Worm (Caenorhabditis elegans) whole organism, L4/young adult: ENCODE measurements around the gene F13B12.2.

Source experiments
- W03F9.2 ChIP-seq: fragments of 150-350 bp; optimal IDR thresholded peaks from 2 replicates; lab custom pipeline; 2014; ENCODE audit warnings: missing biosample characterization, missing genetic modification characterization
- dao-5 ChIP-seq: sonication (generic microtip); optimal IDR thresholded peaks from 2 replicates; lab custom pipeline; 2016; ENCODE audit warnings: missing genotype, missing genetic modification characterization, moderate library complexity, missing compliant biosample characterization
- him-1 ChIP-seq: sonication (generic microtip); optimal IDR thresholded peaks from 2 replicates; lab custom pipeline; 2016; ENCODE audit warnings: missing genotype, missing genetic modification reagents, missing genetic modification characterization, missing compliant biosample characterization

F13B12.2 gene

DNA sequence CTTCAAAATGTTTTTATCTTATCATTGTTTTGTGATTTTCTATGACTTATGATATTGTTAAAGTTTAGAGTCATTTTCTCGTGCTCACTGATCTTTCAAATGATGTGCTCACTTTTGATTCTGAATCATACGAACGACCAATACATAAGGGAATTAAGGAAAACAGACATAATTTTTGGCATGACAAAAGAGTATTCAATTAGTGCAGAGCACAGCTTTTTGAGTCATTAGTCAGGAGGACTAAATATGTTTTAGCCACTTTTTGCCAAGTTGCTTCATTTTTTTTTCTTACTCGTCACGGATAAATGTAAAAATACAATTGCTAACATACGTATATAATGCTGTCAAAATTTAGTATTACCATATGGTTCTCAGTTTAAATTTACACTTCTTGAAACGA lies at the start of gene F13B12.2:
TSS of gene F13B12.2 (minus strand) at position 2 of the 400 bp plus-strand sequence.
- no peak for TF ChIP-seq W03F9.2
- no peak for TF ChIP-seq him-1
- TF ChIP-seq dao-5 (tag; lab: Kevin White, UChicago), result no peak

- no peak for TF ChIP-seq him-1
- no peak for TF ChIP-seq W03F9.2
- TF ChIP-seq dao-5 (tag; lab: Kevin White, UChicago), result no peak
Observed at ce11 chrIV:10475234-10475633, 46.3 kb upstream of the F13B12.2 start.

- no peak for TF ChIP-seq W03F9.2
- TF ChIP-seq him-1, result no peak
- no peak for TF ChIP-seq dao-5 (tag; lab: Kevin White, UChicago)
Observed at ce11 chrIV:10472478-10472877, 43.5 kb upstream of the F13B12.2 start, which contains the start of gene bgnt-1.1. Gene bgnt-1.1, plus strand, starts transcription at chrIV:10472778.

DNA sequence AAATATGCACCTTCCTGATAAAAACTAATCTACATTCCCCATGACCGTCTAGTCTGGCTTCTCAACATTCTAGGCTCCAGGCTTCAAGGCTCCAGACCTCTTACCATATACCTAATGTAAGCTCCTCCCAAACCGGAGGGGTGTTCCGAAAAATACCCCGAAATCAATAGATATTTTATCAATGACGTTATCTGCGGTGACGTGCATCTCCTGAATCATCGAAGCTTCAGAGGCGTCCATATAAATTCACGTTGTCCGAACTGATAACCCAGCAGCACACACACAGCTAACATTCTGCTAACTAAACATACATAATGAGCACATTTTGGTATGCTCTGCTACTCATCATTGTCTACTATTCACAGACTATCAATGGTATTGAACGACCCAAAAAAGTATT lies 40.6 kb upstream of the F13B12.2 start, which contains the start of gene ugt-44:
TSS of gene ugt-44 (plus strand) at position 248 of the 400 bp plus-strand sequence.
- TF ChIP-seq dao-5 (tag; lab: Kevin White, UChicago), result no peak
- no peak for TF ChIP-seq W03F9.2
- TF ChIP-seq him-1, result no peak

- no peak for TF ChIP-seq him-1
Observed at ce11 chrIV:10468662-10469061, 39.7 kb upstream of the F13B12.2 start.

DNA sequence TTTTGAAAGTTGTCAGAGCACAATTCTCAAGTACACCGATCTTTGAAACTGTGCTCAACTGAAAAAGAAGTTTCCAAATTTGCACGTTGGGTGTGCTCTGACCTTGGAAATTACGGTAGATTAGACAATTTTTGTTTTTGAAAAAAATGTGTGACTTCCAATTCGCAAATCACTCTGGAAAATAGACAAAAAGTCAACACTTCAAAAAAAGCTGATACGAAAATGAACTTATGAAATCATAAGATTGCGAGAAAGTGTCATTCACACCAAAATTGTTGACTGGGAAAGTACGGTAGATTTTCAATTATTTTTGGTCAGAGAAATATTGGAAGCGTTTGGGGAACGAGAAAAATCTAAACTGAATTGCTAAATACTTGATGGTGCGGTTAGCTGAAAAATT lies 38.4 kb upstream of the F13B12.2 start:
- no peak for TF ChIP-seq dao-5 (tag; lab: Kevin White, UChicago)
- TF ChIP-seq W03F9.2, result no peak
- no peak for TF ChIP-seq him-1

ce11 chrIV:10466398-10466797 lies 37.5 kb upstream of the F13B12.2 start:
- TF ChIP-seq W03F9.2 (no peak), dao-5 (tag; lab: Kevin White, UChicago) (no peak), him-1 (no peak)

ce11 chrIV:10465764-10466163 lies 36.8 kb upstream of the F13B12.2 start:
- TF ChIP-seq dao-5 (tag; lab: Kevin White, UChicago), result no peak
- TF ChIP-seq W03F9.2, result no peak
- no peak for TF ChIP-seq him-1

DNA sequence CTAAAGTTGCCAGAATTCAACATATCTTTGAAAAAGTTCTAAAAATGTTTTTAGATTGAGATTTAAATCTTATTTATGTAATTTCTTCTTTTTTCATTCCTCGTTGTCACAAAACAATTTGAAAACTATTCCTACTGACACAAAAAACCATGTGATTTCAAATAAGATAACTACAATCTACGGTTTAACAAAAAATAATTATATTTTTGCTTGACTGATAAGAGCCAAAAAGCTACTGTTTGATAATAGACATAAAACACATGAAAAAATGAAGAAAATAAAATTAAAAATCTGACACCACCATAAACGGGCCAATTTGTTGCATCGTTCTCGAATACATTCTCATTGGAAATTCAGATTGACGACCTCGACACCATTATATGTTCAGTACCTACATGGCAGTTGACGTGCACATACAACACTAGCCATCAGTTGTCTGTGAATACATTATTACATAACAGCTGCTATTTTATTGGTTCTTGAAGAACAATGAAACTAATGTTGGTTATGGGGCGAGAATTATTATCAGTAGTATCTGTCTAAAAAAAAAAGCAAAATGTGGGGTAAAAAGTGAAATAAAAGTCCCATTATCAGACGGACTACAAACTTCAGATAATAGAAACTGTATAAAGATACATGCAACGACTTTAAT lies 35.2 kb upstream of the F13B12.2 start, which contains the start of gene ugt-43:
TSS of gene ugt-43 (plus strand) at position 602 of the 652 bp plus-strand sequence.
- TF ChIP-seq him-1, result no peak
- TF ChIP-seq W03F9.2, result no peak
- no peak for TF ChIP-seq dao-5 (tag; lab: Kevin White, UChicago)

DNA sequence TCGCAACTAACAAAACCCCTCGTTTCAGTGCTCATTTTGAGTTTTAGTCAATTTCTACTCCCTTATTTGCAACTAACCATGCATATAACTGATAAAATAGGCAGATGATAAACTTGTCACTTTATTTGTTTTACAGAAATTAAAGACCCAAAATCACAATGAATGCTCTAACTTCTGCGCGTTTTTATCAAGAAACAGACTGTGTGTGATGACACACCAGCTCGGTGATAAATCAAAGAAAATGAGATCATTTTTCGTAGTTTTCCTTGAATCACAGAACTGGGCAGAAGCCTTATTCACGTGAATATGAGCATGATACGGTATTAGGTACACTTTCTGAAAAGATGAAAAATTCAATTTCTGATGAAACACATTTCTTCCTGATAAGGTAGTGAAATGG lies 34.2 kb upstream of the F13B12.2 start:
- TF ChIP-seq dao-5 (tag; lab: Kevin White, UChicago), result no peak
- TF ChIP-seq him-1, result no peak
- no peak for TF ChIP-seq W03F9.2

DNA sequence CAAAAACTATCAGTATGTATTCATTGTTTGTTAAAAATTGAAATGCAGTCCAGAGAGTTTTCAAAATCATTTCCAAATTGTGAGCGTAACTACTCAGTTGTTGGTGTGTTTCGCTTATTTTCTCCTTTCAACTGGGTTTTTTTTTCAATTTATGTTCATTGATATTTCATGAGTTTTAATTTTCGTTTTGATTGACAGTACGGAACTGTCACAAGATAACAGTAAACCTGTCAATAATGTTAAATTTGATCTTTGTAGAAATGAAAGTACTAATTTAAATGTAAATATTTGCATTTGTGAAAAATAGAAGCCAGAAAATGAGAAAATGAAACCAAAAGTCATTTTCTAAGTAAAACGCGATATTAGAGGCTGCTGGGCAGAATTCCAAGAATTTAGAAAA lies 33.7 kb upstream of the F13B12.2 start:
- TF ChIP-seq W03F9.2 (no peak), him-1 (no peak), dao-5 (tag; lab: Kevin White, UChicago) (no peak)

DNA sequence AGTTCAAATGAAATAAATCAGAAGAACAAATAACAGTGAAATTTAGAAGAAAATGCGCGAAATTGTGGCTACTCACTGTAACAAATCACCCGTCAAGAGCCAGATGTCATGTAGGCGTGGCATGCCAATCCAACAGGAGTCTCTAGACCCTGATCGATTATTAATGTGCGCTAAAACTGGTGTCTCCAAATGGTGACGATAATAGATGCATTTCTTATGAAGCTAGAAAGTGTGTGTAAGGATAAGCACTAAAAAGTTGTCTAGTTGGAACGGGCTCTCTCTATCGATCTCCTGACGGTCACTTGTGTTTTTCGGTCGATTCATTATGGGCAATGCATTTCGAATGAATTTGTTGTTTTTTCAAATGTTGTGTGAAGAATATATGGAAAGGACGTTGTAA lies 32.8 kb upstream of the F13B12.2 start, which contains the start of gene mec-3:
TSS of gene mec-3 (minus strand) at position 101 of the 400 bp plus-strand sequence.
- TF ChIP-seq dao-5 (tag; lab: Kevin White, UChicago) (no peak), him-1 (no peak), W03F9.2 (no peak)

- TF ChIP-seq dao-5 (tag; lab: Kevin White, UChicago) (no peak), him-1 (no peak), W03F9.2 (no peak)
Observed at ce11 chrIV:10457137-10457536, 28.2 kb upstream of the F13B12.2 start, which contains the start of gene srb-17. Gene srb-17, minus strand, starts transcription at chrIV:10457237.

DNA sequence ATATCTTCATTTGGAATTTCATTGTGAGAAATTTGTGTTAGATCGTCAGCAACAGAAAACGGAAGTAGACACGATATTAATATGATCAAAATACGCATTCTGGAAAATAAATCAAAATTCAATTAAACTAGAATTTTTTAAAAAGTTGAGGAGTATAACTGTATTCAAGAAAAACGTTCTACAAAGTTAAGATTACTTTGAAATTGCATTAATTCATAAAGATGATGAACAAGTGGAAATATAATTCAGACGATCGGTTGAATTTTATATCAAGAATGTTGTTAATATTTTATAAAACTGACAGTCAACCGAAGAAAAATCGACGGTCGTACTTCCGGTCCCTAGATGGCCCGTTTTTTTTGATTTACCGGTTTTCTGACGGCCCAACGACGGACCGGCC lies 24.1 kb upstream of the F13B12.2 start, which contains the start of gene F01D4.8:
TSS of gene F01D4.8 (minus strand) at position 101 of the 400 bp plus-strand sequence.
- TF ChIP-seq him-1, result no peak
- TF ChIP-seq dao-5 (tag; lab: Kevin White, UChicago), result no peak
- no peak for TF ChIP-seq W03F9.2

DNA sequence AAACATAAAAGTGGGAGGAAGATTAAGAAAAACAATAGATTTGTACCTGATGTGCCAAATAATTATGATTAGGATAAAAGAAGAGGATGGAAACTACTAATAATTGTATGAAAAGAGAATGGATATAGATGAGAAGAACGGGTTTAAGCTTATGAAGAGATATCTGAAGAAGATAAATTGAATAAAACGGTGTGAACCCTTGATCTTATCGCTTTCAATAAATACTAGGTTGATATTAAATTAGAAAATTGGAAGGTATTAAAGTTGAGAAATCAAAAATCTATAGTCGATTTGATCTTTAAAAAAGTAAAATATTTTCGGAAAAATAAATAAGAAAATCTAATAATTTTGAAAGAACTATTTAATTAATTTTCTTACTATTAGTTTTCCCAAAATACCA lies 20.9 kb upstream of the F13B12.2 start, which contains the start of gene F13B12.4:
TSS of gene F13B12.4 (minus strand) at position 101 of the 400 bp plus-strand sequence.
- no peak for TF ChIP-seq W03F9.2
- TF ChIP-seq him-1, result no peak
- no peak for TF ChIP-seq dao-5 (tag; lab: Kevin White, UChicago)

DNA sequence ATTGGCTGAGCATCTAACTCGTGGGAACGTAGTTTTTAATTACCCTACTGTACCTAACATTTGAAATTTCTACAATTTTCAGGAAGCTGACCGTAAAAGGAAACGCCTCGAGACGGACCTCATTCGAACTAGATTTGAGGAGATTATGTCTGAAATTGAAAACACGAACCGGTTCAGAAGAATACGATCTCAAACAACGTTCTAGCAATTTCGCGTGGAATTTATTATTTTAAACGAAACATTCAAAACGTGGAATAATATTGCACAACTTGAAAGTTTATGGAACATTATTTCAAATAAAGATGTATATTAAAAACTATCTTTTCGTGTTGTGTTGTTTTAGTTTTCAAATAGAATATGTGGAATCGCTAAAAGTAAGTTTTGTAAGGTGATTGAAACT lies 14.6 kb upstream of the F13B12.2 start, which contains the start of gene F13B12.7:
TSS of gene F13B12.7 (plus strand) at position 301 of the 400 bp plus-strand sequence.
- TF ChIP-seq W03F9.2 (no peak), him-1 (no peak), dao-5 (tag; lab: Kevin White, UChicago) (no peak)
